2 fruit fly cellular contexts compared by ENCODE assay signal in the genomic region with DNA sequence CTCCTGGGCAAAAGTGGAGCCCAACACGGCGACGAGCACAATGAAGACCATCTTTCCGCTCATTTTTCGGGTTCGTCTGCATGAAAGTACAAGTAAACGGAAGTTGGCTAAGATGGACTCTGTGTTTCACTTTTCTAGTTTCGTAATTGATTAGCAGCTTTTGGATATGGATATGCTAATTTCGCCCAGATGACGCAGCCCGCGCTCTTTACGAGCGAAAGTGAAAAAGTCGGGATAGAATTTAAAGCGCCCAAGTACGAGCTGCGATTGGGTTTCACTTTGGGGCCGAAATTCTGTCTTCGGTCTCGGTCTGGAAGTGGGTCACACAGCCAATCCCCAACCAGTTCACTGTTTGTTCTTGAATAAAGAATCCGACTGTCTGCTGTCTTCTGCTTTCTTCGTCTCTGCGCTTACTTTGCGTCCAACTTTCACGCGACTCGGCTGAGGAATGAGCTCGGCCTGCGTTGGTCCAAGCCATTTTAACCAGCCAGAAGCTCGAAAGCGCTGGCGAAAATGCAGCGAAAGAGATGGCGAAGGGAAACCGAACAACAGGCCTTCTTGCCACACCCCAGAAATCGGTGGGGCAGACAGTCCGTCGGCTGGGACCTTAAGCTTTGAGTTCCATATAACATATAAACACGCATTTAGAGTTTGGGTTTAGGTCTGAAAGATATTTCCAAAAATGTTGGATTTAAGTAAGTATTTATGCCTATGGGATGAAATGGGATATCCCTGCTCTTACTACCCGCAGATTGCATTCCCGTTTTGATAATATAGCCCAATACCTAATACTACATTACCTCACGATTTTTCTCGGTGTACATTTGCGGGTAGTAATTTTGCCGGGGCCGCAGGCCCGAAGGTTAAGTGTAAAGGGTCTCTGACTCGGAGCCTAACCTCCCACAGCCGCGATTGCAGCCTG.
TF ChIP-seq lines count a peak whose summit lies in the region.

A gene (minus strand): TSS at position 454 of the 922 bp plus-strand sequence.

TF ChIP-seq in whole organism, embryonic, 481 proteins besides CTCF, POLR2A, EP300 and RAD21 (continued from another document):
- TF ChIP-seq CG18262 (tag; optimal IDR thresholded peaks at IDR 0.05; lab: Kevin White, UChicago) (peak; percentile 3), Blimp-1 (GFP tag; optimal IDR thresholded peaks at IDR 0.05; lab: Kevin White, UChicago) (peak; percentile 97)

TF ChIP-seq in whole organism, prepupa, 60 proteins besides CTCF, POLR2A, EP300 and RAD21 (continued from another document):
- TF ChIP-seq CG8632 (GFP tag; optimal IDR thresholded peaks at IDR 0.05; lab: Kevin White, UChicago) (peak; percentile 51), spab (GFP tag; optimal IDR thresholded peaks at IDR 0.05; lab: Kevin White, UChicago) (no peak), salr (GFP tag; optimal IDR thresholded peaks at IDR 0.05; lab: Kevin White, UChicago) (no peak), Ets21C (GFP tag; optimal IDR thresholded peaks at IDR 0.05; lab: Kevin White, UChicago) (peak; percentile 63), Sox102F (GFP tag; optimal IDR thresholded peaks at IDR 0.05; lab: Kevin White, UChicago) (peak; percentile 72), CG7368 (GFP tag; optimal IDR thresholded peaks at IDR 0.05; lab: Kevin White, UChicago) (peak; percentile 44), Sox14 (GFP tag; optimal IDR thresholded peaks at IDR 0.05; lab: Kevin White, UChicago) (peak; percentile 55), CG16779 (tag; optimal IDR thresholded peaks at IDR 0.05; lab: Kevin White, UChicago) (no peak), CG4318 (GFP tag; optimal IDR thresholded peaks at IDR 0.05; lab: Kevin White, UChicago) (peak; percentile 2), Eip78C (GFP tag; lab: Kevin White, UChicago) (peak; percentile 83), fkh (GFP tag; optimal IDR thresholded peaks at IDR 0.05; lab: Kevin White, UChicago) (no peak), pdm3 (GFP tag; optimal IDR thresholded peaks at IDR 0.05; lab: Kevin White, UChicago) (peak; percentile 45), Gug (GFP tag; IDR thresholded peaks at IDR 0.05; lab: Robert Waterston, UW) (no peak), CG11902 (GFP tag; optimal IDR thresholded peaks at IDR 0.05; lab: Kevin White, UChicago) (peak; percentile 35), Smox (GFP tag; optimal IDR thresholded peaks at IDR 0.05; lab: Kevin White, UChicago) (peak; percentile 72), fd59A (GFP tag; optimal IDR thresholded peaks at IDR 0.05; lab: Kevin White, UChicago) (peak; percentile 11), Hr38 (GFP tag; optimal IDR thresholded peaks at IDR 0.05; lab: Kevin White, UChicago) (no peak), CG6808 (GFP tag; optimal IDR thresholded peaks at IDR 0.05; lab: Kevin White, UChicago) (peak; percentile 26), CG34406 (GFP tag; optimal IDR thresholded peaks at IDR 0.05; lab: Kevin White, UChicago) (peak; percentile 55), CG8119 (GFP tag; IDR thresholded peaks at IDR 0.05; lab: Robert Waterston, UW) (0 out of 3 replicates have a peak, but pooled peaks have one; percentile 29), vri (GFP tag; optimal IDR thresholded peaks at IDR 0.05; lab: Kevin White, UChicago) (peak; percentile 11), CG11762 (GFP tag; optimal IDR thresholded peaks at IDR 0.05; lab: Kevin White, UChicago; ENCODE audit: insufficient read depth) (peak; percentile 9), achi (GFP tag; optimal IDR thresholded peaks at IDR 0.05; lab: Kevin White, UChicago) (peak; percentile 45), CG6854 (GFP tag; optimal IDR thresholded peaks at IDR 0.05; lab: Kevin White, UChicago) (peak; percentile 77), CG6163 (GFP tag; IDR thresholded peaks at IDR 0.05; lab: Robert Waterston, UW) (peak; percentile 58; the same call in 2 of the 3 replicates), CG9139 (GFP tag; optimal IDR thresholded peaks at IDR 0.05; lab: Kevin White, UChicago) (no peak), esn (GFP tag; optimal IDR thresholded peaks at IDR 0.05; lab: Kevin White, UChicago) (peak; percentile 76), svp (GFP tag; lab: Kevin White, UChicago) (peak; percentile 91), Blimp-1 (GFP tag; optimal IDR thresholded peaks at IDR 0.05; lab: Kevin White, UChicago) (peak; percentile 90), topi (GFP tag; optimal IDR thresholded peaks at IDR 0.05; lab: Kevin White, UChicago) (peak; percentile 78), cyc (GFP tag; optimal IDR thresholded peaks at IDR 0.05; lab: Kevin White, UChicago) (peak; percentile 66), dsx (GFP tag; optimal IDR thresholded peaks at IDR 0.05; lab: Kevin White, UChicago; ENCODE audit: poor library complexity, severe bottlenecking) (peak; percentile 24), CG15336 (GFP tag; IDR thresholded peaks at IDR 0.05; lab: Robert Waterston, UW) (0 out of 2 replicates have a peak, but pooled peaks have one; percentile 18), Ets96B (tag; optimal IDR thresholded peaks at IDR 0.05; lab: Kevin White, UChicago) (peak; percentile 44), ss (GFP tag; optimal IDR thresholded peaks at IDR 0.05; lab: Kevin White, UChicago) (peak; percentile 24 to 36), Sox15 (GFP tag; optimal IDR thresholded peaks at IDR 0.05; lab: Kevin White, UChicago) (peak; percentile 4), CG1621 (tag; optimal IDR thresholded peaks at IDR 0.05; lab: Kevin White, UChicago) (peak; percentile 8), CG10631 (GFP tag; optimal IDR thresholded peaks at IDR 0.05; lab: Kevin White, UChicago) (peak; percentile 40)
TF ChIP-seq in whole organism, prepupa: peak in this region for 46.
